Worm (Caenorhabditis elegans) whole organism, L1 larva: ENCODE data around the gene acs-6.

ENCODE experiments used
- ama-1 ChIP-seq: fragments of 150-350 bp; optimal IDR thresholded peaks from 2 replicates; lab custom pipeline; 2014
- efl-1 ChIP-seq, 4 experiments: fragments of 150-350 bp; optimal IDR thresholded peaks in 3 of 4; peaks in 1 of 4; 1 replicate in 1 of 4; 2 replicates in 3 of 4; lab custom pipeline; 2014; ENCODE audit warnings: missing biosample characterization in 2 of 4, missing genetic modification characterization in 2 of 4, missing genetic modification reagents in 2 of 4
- grh-1 ChIP-seq: fragments of 200-800 bp; sonication (Bioruptor generic); IDR thresholded peaks from 2 replicates; pipeline ENCODE4 v1.3.6; 2022; ENCODE audit warnings: missing genetic modification reagents, missing genetic modification characterization, missing compliant biosample characterization
- nhr-237 ChIP-seq: fragments of 150-350 bp; optimal IDR thresholded peaks from 2 replicates; lab custom pipeline; 2014; ENCODE audit warnings: missing biosample characterization, missing genetic modification characterization
- zag-1 ChIP-seq: fragments of 150-350 bp; optimal IDR thresholded peaks from 2 replicates; lab custom pipeline; 2014; ENCODE audit warnings: missing biosample characterization, missing genetic modification characterization

- TF ChIP-seq grh-1 (GFP tag; lab: Robert Waterston, UW) (no peak), zag-1 (tag; lab: Kevin White, UChicago) (no peak), efl-1 (optimal IDR thresholded peaks at IDR 0.05; lab: Kevin White, UChicago) (no peak), efl-1 (GFP tag; optimal IDR thresholded peaks at IDR 0.05 in 1 of 2; lab: Kevin White, UChicago) (no peak), nhr-237 (tag; lab: Kevin White, UChicago) (no peak), ama-1 (lab: Kevin White, UChicago) (no peak)
These were observed 36.7 kb downstream of the acs-6 start, which contains the start of gene mct-5 for ce11 chrII:7098578-7098977.
